Worm (Caenorhabditis elegans) whole organism, young adult: ENCODE results near the gene Y55F3BR.11.

Source experiments
- B0019.2 ChIP-seq: fragments of 200-800 bp; sonication (Bioruptor generic); conservative IDR thresholded peaks from 2 replicates; pipeline ENCODE4 v1.3.6; 2022; ENCODE audit warnings: missing genetic modification reagents, missing genetic modification characterization, missing compliant biosample characterization
- C06A6.2 ChIP-seq: fragments of 200-800 bp; sonication (Bioruptor generic); conservative IDR thresholded peaks from 2 replicates; pipeline ENCODE4 v1.3.6; 2022; ENCODE audit warnings: missing genetic modification characterization, missing compliant biosample characterization
- C17E4.6 ChIP-seq: fragments of 200-800 bp; sonication (Bioruptor generic); IDR thresholded peaks from 2 replicates; pipeline ENCODE4 v1.3.6; 2022; ENCODE audit warnings: missing genetic modification reagents, missing genetic modification characterization, missing compliant biosample characterization
- F10E7.11 ChIP-seq: sonication (generic microtip); optimal IDR thresholded peaks from 2 replicates; lab custom pipeline; 2017; ENCODE audit warnings: mild to moderate bottlenecking, missing genetic modification characterization, moderate library complexity, missing compliant biosample characterization
- F33H1.4 ChIP-seq: fragments of 200-800 bp; sonication (Bioruptor generic); IDR thresholded peaks from 2 replicates; pipeline ENCODE4 v1.3.6; 2022; ENCODE audit warnings: missing genetic modification reagents, missing genetic modification characterization, missing compliant biosample characterization
- F37B4.10 ChIP-seq: fragments of 200-800 bp; sonication (Bioruptor generic); IDR thresholded peaks from 2 replicates; pipeline ENCODE4 v1.3.6; 2022; ENCODE audit warnings: missing genetic modification characterization, missing compliant biosample characterization
- F55B11.4 ChIP-seq: sonication (generic microtip); optimal IDR thresholded peaks from 2 replicates; lab custom pipeline; 2016; ENCODE audit warnings: missing compliant biosample characterization, missing genetic modification characterization, borderline replicate concordance; ENCODE audit not compliant: insufficient read depth
- F57C9.4 ChIP-seq: sonication (generic microtip); optimal IDR thresholded peaks from 2 replicates; lab custom pipeline; 2017; ENCODE audit warnings: mild to moderate bottlenecking, missing genetic modification characterization, missing compliant biosample characterization
- K12H6.12 ChIP-seq: fragments of 200-800 bp; sonication (Bioruptor generic); optimal IDR thresholded peaks from 2 replicates; lab custom pipeline; 2018; ENCODE audit warnings: mild to moderate bottlenecking, missing genetic modification characterization, missing compliant biosample characterization
- T07F8.4 ChIP-seq: sonication (generic microtip); optimal IDR thresholded peaks from 2 replicates; lab custom pipeline; 2016; ENCODE audit warnings: mild to moderate bottlenecking, missing genetic modification characterization, moderate library complexity, missing compliant biosample characterization
- Y56A3A.18 ChIP-seq: fragments of 200-800 bp; sonication (Bioruptor generic); IDR thresholded peaks from 2 replicates; pipeline ENCODE4 v1.3.6; 2022; ENCODE audit warnings: missing genetic modification reagents, missing genetic modification characterization, missing compliant biosample characterization
- aptf-2 ChIP-seq: fragments of 200-800 bp; sonication (Bioruptor generic); conservative IDR thresholded peaks from 2 replicates; pipeline ENCODE4 v1.3.6; 2022; ENCODE audit warnings: missing genetic modification reagents, missing genetic modification characterization, missing compliant biosample characterization
- attf-3 ChIP-seq: fragments of 200-800 bp; sonication (Bioruptor generic); conservative IDR thresholded peaks from 2 replicates; pipeline ENCODE4 v1.3.6; 2022; ENCODE audit warnings: missing genetic modification reagents, missing genetic modification characterization, missing compliant biosample characterization
- bed-2 ChIP-seq: fragments of 200-800 bp; sonication (Bioruptor generic); IDR thresholded peaks from 2 replicates; pipeline ENCODE4 v1.3.6; 2022; ENCODE audit warnings: missing genetic modification reagents, missing genetic modification characterization, missing compliant biosample characterization
- ceh-79 ChIP-seq: sonication (generic microtip); optimal IDR thresholded peaks from 2 replicates; lab custom pipeline; 2017; ENCODE audit warnings: mild to moderate bottlenecking, missing genetic modification characterization, missing compliant biosample characterization
- chd-7 ChIP-seq: sonication (generic microtip); optimal IDR thresholded peaks from 2 replicates; lab custom pipeline; 2016; ENCODE audit warnings: mild to moderate bottlenecking, missing genetic modification characterization, moderate library complexity, missing compliant biosample characterization
- dox-1 ChIP-seq: fragments of 200-800 bp; sonication (Bioruptor generic); IDR thresholded peaks from 2 replicates; pipeline ENCODE4 v1.3.6; 2022; ENCODE audit warnings: missing genetic modification reagents, missing genetic modification characterization, missing compliant biosample characterization
- egl-44 ChIP-seq: fragments of 200-800 bp; sonication (Bioruptor generic); IDR thresholded peaks from 2 replicates; pipeline ENCODE4 v1.3.6; 2022; ENCODE audit warnings: missing genetic modification reagents, missing genetic modification characterization, missing compliant biosample characterization
- egrh-3 ChIP-seq: fragments of 200-800 bp; sonication (Bioruptor generic); IDR thresholded peaks from 2 replicates; pipeline ENCODE4 v1.3.6; 2022; ENCODE audit warnings: missing genetic modification reagents, missing genetic modification characterization, missing compliant biosample characterization
- ekl-4 ChIP-seq: fragments of 200-800 bp; sonication (Bioruptor generic); IDR thresholded peaks from 2 replicates; pipeline ENCODE4 v1.3.6; 2022; ENCODE audit warnings: missing genetic modification reagents, missing genetic modification characterization, missing compliant biosample characterization
- ets-4 ChIP-seq: fragments of 200-800 bp; sonication (Bioruptor generic); optimal IDR thresholded peaks from 2 replicates; lab custom pipeline; 2018; ENCODE audit warnings: mild to moderate bottlenecking, missing genetic modification characterization, missing compliant biosample characterization
- gei-17 ChIP-seq: fragments of 200-800 bp; sonication (Bioruptor generic); optimal IDR thresholded peaks from 2 replicates; lab custom pipeline; 2018; ENCODE audit warnings: mild to moderate bottlenecking, missing genetic modification characterization, missing compliant biosample characterization
- him-1 ChIP-seq: sonication (generic microtip); optimal IDR thresholded peaks from 2 replicates; lab custom pipeline; 2016; ENCODE audit warnings: missing genotype, missing genetic modification reagents, missing genetic modification characterization, missing compliant biosample characterization
- hlh-26 ChIP-seq: fragments of 200-800 bp; sonication (Bioruptor generic); conservative IDR thresholded peaks from 2 replicates; pipeline ENCODE4 v1.3.6; 2022; ENCODE audit warnings: missing genetic modification reagents, missing genetic modification characterization, missing compliant biosample characterization
- hmg-1.2 ChIP-seq: fragments of 200-800 bp; sonication (Bioruptor generic); IDR thresholded peaks from 2 replicates; pipeline ENCODE4 v1.3.6; 2022; ENCODE audit warnings: missing genetic modification reagents, missing genetic modification characterization, missing compliant biosample characterization
- hrde-1 ChIP-seq: sonication (generic microtip); optimal IDR thresholded peaks from 2 replicates; lab custom pipeline; 2016; ENCODE audit warnings: missing genetic modification characterization, mild to moderate bottlenecking, missing compliant biosample characterization, moderate library complexity, missing genotype, missing genetic modification reagents, borderline replicate concordance
- lag-1 ChIP-seq: fragments of 200-800 bp; sonication (Bioruptor generic); IDR thresholded peaks from 2 replicates; pipeline ENCODE4 v1.3.6; 2022; ENCODE audit warnings: missing genetic modification reagents, missing genetic modification characterization, missing compliant biosample characterization
- lsy-27 ChIP-seq: sonication (generic microtip); optimal IDR thresholded peaks from 2 replicates; lab custom pipeline; 2017; ENCODE audit warnings: missing genetic modification characterization, mild to moderate bottlenecking, missing compliant biosample characterization, antibody characterized with exemption, missing genotype, borderline replicate concordance; ENCODE audit not compliant: insufficient read depth
- madf-10 ChIP-seq: sonication (generic microtip); optimal IDR thresholded peaks from 2 replicates; lab custom pipeline; 2016; ENCODE audit warnings: mild to moderate bottlenecking, missing genetic modification characterization, missing compliant biosample characterization
- madf-8 ChIP-seq: fragments of 200-800 bp; sonication (Bioruptor generic); conservative IDR thresholded peaks from 2 replicates; pipeline ENCODE4 v1.3.6; 2022; ENCODE audit warnings: missing genetic modification reagents, missing genetic modification characterization, missing compliant biosample characterization
- mxl-1 ChIP-seq: sonication (generic microtip); optimal IDR thresholded peaks from 2 replicates; lab custom pipeline; 2016; ENCODE audit warnings: missing genetic modification characterization, missing compliant biosample characterization
- nfya-1 ChIP-seq: sonication (generic microtip); optimal IDR thresholded peaks from 2 replicates; lab custom pipeline; 2017; ENCODE audit warnings: antibody characterized with exemption, missing compliant biosample characterization, missing genetic modification characterization, borderline replicate concordance; ENCODE audit not compliant: insufficient read depth
- nfyb-1 ChIP-seq: fragments of 200-800 bp; sonication (Bioruptor generic); IDR thresholded peaks from 2 replicates; pipeline ENCODE4 v1.3.6; 2022; ENCODE audit warnings: missing genetic modification reagents, missing genetic modification characterization, missing compliant biosample characterization
- nhr-80 ChIP-seq: sonication (generic microtip); optimal IDR thresholded peaks from 2 replicates; lab custom pipeline; 2016; ENCODE audit warnings: missing genetic modification characterization, missing compliant biosample characterization
- nhr-90 ChIP-seq: sonication (generic microtip); optimal IDR thresholded peaks from 2 replicates; lab custom pipeline; 2016; ENCODE audit warnings: missing genotype, mild to moderate bottlenecking, missing genetic modification characterization, missing compliant biosample characterization
- pbrm-1 ChIP-seq: fragments of 200-800 bp; sonication (Bioruptor generic); IDR thresholded peaks from 2 replicates; pipeline ENCODE4 v1.3.6; 2022; ENCODE audit warnings: missing genetic modification reagents, missing genetic modification characterization, missing compliant biosample characterization
- rcor-1 ChIP-seq: fragments of 200-800 bp; sonication (Bioruptor generic); IDR thresholded peaks from 2 replicates; pipeline ENCODE4 v1.3.6; 2022; ENCODE audit warnings: missing genetic modification reagents, missing genetic modification characterization, missing compliant biosample characterization
- repo-1 ChIP-seq: sonication (generic microtip); optimal IDR thresholded peaks from 2 replicates; lab custom pipeline; 2017; ENCODE audit warnings: mild to moderate bottlenecking, missing genetic modification characterization, missing compliant biosample characterization
- rpc-1 ChIP-seq, 2 experiments: fragments of 150-350 bp in 1 of 2; sonication (generic microtip) in 1 of 2; optimal IDR thresholded peaks; 2 replicates each; lab custom pipeline; 2014 to 2018; ENCODE audit warnings: missing biosample characterization in 1 of 2, missing genetic modification characterization in 1 of 2, missing genetic modification reagents in 1 of 2, missing genotype in 1 of 2
- snpc-4 ChIP-seq, 5 experiments: fragments of 150-350 bp in 1 of 5; sonication (generic microtip) in 4 of 5; optimal IDR thresholded peaks; 2 replicates each; lab custom pipeline; 2014 to 2018; ENCODE audit warnings: missing genetic modification characterization in 5 of 5, missing biosample characterization in 3 of 5, antibody characterized with exemption in 2 of 5, mild to moderate bottlenecking in 2 of 5, missing compliant biosample characterization in 2 of 5, missing genotype in 2 of 5, moderate library complexity in 2 of 5, missing genetic modification reagents in 1 of 5
- sptf-2 ChIP-seq: fragments of 200-800 bp; sonication (Bioruptor generic); optimal IDR thresholded peaks from 2 replicates; lab custom pipeline; 2018; ENCODE audit warnings: mild to moderate bottlenecking, missing genetic modification characterization, missing compliant biosample characterization
- tbx-9 ChIP-seq: sonication (generic microtip); optimal IDR thresholded peaks from 2 replicates; lab custom pipeline; 2016; ENCODE audit warnings: borderline replicate concordance, missing genetic modification characterization, inconsistent platforms, missing compliant biosample characterization
- xnd-1 ChIP-seq: sonication (generic microtip); optimal IDR thresholded peaks from 2 replicates; lab custom pipeline; 2016; ENCODE audit warnings: missing genotype, missing genetic modification reagents, missing genetic modification characterization, missing compliant biosample characterization
- zfh-2 ChIP-seq: fragments of 200-800 bp; sonication (Bioruptor generic); conservative IDR thresholded peaks from 2 replicates; pipeline ENCODE4 v1.3.6; 2022; ENCODE audit warnings: missing genetic modification reagents, missing genetic modification characterization, missing compliant biosample characterization
- zim-3 ChIP-seq: sonication (generic microtip); optimal IDR thresholded peaks from 2 replicates; lab custom pipeline; 2017; ENCODE audit warnings: mild to moderate bottlenecking, missing genetic modification characterization, moderate library complexity, missing compliant biosample characterization
- ztf-18 ChIP-seq: sonication (generic microtip); optimal IDR thresholded peaks from 2 replicates; lab custom pipeline; 2016; ENCODE audit warnings: missing genotype, mild to moderate bottlenecking, missing genetic modification characterization, missing compliant biosample characterization
- ztf-6 ChIP-seq: fragments of 200-800 bp; sonication (Bioruptor generic); IDR thresholded peaks from 2 replicates; pipeline ENCODE4 v1.3.6; 2022; ENCODE audit warnings: missing genetic modification reagents, missing genetic modification characterization, missing compliant biosample characterization

The Y55F3BR.11 gene

DNA sequence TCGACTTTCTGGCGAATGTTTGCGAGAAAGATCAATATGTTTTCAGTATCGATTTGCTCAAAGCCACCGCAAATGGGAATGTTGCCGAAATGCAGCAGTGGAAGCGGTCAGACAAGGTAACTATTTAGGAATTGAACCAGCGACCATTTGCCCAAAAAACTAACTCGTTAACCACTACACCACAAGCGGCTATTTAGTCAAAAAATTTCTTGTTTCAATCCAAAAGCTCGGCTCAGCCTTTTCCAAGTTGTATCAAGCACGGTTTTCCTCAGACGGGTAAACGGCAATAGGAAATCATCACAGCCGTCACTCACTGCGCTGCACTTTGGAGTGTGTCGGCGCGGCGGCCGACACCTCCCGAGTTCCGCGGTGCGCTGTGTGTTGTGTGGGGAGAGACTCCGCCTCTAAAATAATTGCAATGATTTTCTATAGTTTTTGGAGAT, 11.8 kb downstream of the Y55F3BR.11 start (continued):
- TF ChIP-seq F33H1.4 (peak; percentile 81), snpc-4 (GFP tag; optimal IDR thresholded peaks at IDR 0.05; lab: Kevin White, UChicago) (peak; percentile 99), snpc-4 (tag; optimal IDR thresholded peaks at IDR 0.05; lab: Kevin White, UChicago) (peak; percentile 99 to 100 (median 100)), gei-17 (GFP tag; lab: Kevin White, UChicago) (peak; percentile 57), nfya-1 (tag; lab: Kevin White, UChicago) (no peak), zfh-2 (GFP tag; lab: Robert Waterston, UW) (peak; percentile 92), him-1 (tag; lab: Kevin White, UChicago) (peak; percentile 97), ztf-6 (GFP tag; lab: Robert Waterston, UW) (no peak), tbx-9 (tag; lab: Kevin White, UChicago) (no peak), B0019.2 (GFP tag; lab: Robert Waterston, UW) (peak; percentile 62), nhr-90 (peak; percentile 77), T07F8.4 (tag; lab: Kevin White, UChicago) (peak; percentile 63), mxl-1 (peak; percentile 84), ets-4 (peak; percentile 72), nfyb-1 (GFP tag; lab: Robert Waterston, UW) (peak; percentile 88), pbrm-1 (GFP tag; lab: Robert Waterston, UW) (peak; percentile 99), rcor-1 (GFP tag; lab: Robert Waterston, UW) (peak; percentile 78), ceh-79 (tag; lab: Kevin White, UChicago) (peak; percentile 84), nhr-80 (peak; percentile 50), attf-3 (GFP tag; lab: Robert Waterston, UW) (peak; percentile 76), lsy-27 (tag; lab: Kevin White, UChicago) (peak; percentile 91), repo-1 (tag; lab: Kevin White, UChicago) (peak; percentile 82), chd-7 (tag; lab: Kevin White, UChicago) (no peak), madf-8 (GFP tag; lab: Robert Waterston, UW) (peak; percentile 44), hmg-1.2 (peak; percentile 98), F55B11.4 (tag; lab: Kevin White, UChicago) (no peak), egl-44 (peak; percentile 72; the same call in 1 of the 2 replicates), hlh-26 (GFP tag; lab: Robert Waterston, UW) (no peak), rpc-1 (optimal IDR thresholded peaks at IDR 0.05; lab: Kevin White, UChicago) (peak; percentile 51), rpc-1 (tag; optimal IDR thresholded peaks at IDR 0.05; lab: Kevin White, UChicago) (peak; percentile 74), aptf-2 (GFP tag; lab: Robert Waterston, UW) (no peak), K12H6.12 (peak; percentile 18), lag-1 (GFP tag; lab: Robert Waterston, UW) (no peak), zim-3 (tag; lab: Kevin White, UChicago) (peak; percentile 38), ztf-18 (tag; lab: Kevin White, UChicago) (peak; percentile 62), F57C9.4 (tag; lab: Kevin White, UChicago) (no peak), hrde-1 (tag; lab: Kevin White, UChicago) (peak; percentile 85), bed-2 (GFP tag; lab: Robert Waterston, UW) (peak; percentile 60; the same call in 1 of the 2 replicates), sptf-2 (peak; percentile 65), ekl-4 (GFP tag; lab: Robert Waterston, UW) (peak; percentile 91), F10E7.11 (tag; lab: Kevin White, UChicago) (no peak), xnd-1 (peak; percentile 18), madf-10 (tag; lab: Kevin White, UChicago) (peak; percentile 58), C17E4.6 (GFP tag; lab: Robert Waterston, UW) (peak; percentile 93), egrh-3 (peak; percentile 71), dox-1 (peak; percentile 96), C06A6.2 (0 out of 2 replicates have a peak, but pooled peaks have one; percentile 20), F37B4.10 (GFP tag; lab: Robert Waterston, UW) (no peak), Y56A3A.18 (no peak)
